Worm (Caenorhabditis elegans) whole organism, early embryonic: ENCODE measurements around the gene oac-14.

Experiments used
- B0310.2 ChIP-seq: sonication (generic microtip); optimal IDR thresholded peaks from 2 replicates; lab custom pipeline; 2016; ENCODE audit warnings: mild to moderate bottlenecking, missing genetic modification characterization, missing compliant biosample characterization
- F13C5.2 ChIP-seq: sonication (generic microtip); optimal IDR thresholded peaks from 2 replicates; lab custom pipeline; 2017; ENCODE audit warnings: mild to moderate bottlenecking, missing genetic modification characterization, inconsistent platforms, missing compliant biosample characterization
- aly-1 ChIP-seq: sonication (generic microtip); optimal IDR thresholded peaks from 2 replicates; lab custom pipeline; 2016; ENCODE audit warnings: missing genetic modification characterization, missing compliant biosample characterization
- ama-1 ChIP-seq: fragments of 150-350 bp; optimal IDR thresholded peaks from 2 replicates; lab custom pipeline; 2014
- ceh-13 ChIP-seq: fragments of 200-800 bp; sonication (Bioruptor generic); optimal IDR thresholded peaks from 2 replicates; lab custom pipeline; 2018; ENCODE audit warnings: mild to moderate bottlenecking, missing genetic modification characterization, missing compliant biosample characterization
- ceh-36 ChIP-seq: sonication (generic microtip); optimal IDR thresholded peaks from 2 replicates; lab custom pipeline; 2016; ENCODE audit warnings: missing genetic modification characterization, inconsistent platforms, missing compliant biosample characterization
- ets-7 ChIP-seq: sonication (generic microtip); optimal IDR thresholded peaks from 2 replicates; lab custom pipeline; 2016; ENCODE audit warnings: missing genotype, missing genetic modification characterization, missing compliant biosample characterization
- flt-1 ChIP-seq: fragments of 200-800 bp; sonication (Bioruptor generic); IDR thresholded peaks from 2 replicates; pipeline ENCODE4 v1.3.6; 2022; ENCODE audit warnings: missing genetic modification characterization, missing compliant biosample characterization
- hmbx-1 ChIP-seq: sonication (generic microtip); optimal IDR thresholded peaks from 2 replicates; lab custom pipeline; 2016; ENCODE audit warnings: mild to moderate bottlenecking, missing genetic modification characterization, missing compliant biosample characterization
- hnd-1 ChIP-seq: sonication (generic microtip); optimal IDR thresholded peaks from 2 replicates; lab custom pipeline; 2016; ENCODE audit warnings: missing genetic modification characterization, missing compliant biosample characterization
- pes-1 ChIP-seq: fragments of 200-800 bp; sonication (Bioruptor generic); IDR thresholded peaks from 2 replicates; pipeline ENCODE4 v1.3.6; 2022; ENCODE audit warnings: missing genetic modification reagents, missing genetic modification characterization, missing compliant biosample characterization
- sea-1 ChIP-seq: fragments of 200-800 bp; sonication (Bioruptor generic); conservative IDR thresholded peaks from 2 replicates; pipeline ENCODE4 v1.3.6; 2022; ENCODE audit warnings: missing genetic modification characterization, missing compliant biosample characterization
- tra-4 ChIP-seq: sonication (generic microtip); optimal IDR thresholded peaks from 2 replicates; lab custom pipeline; 2017; ENCODE audit warnings: missing genetic modification characterization, missing compliant biosample characterization

DNA sequence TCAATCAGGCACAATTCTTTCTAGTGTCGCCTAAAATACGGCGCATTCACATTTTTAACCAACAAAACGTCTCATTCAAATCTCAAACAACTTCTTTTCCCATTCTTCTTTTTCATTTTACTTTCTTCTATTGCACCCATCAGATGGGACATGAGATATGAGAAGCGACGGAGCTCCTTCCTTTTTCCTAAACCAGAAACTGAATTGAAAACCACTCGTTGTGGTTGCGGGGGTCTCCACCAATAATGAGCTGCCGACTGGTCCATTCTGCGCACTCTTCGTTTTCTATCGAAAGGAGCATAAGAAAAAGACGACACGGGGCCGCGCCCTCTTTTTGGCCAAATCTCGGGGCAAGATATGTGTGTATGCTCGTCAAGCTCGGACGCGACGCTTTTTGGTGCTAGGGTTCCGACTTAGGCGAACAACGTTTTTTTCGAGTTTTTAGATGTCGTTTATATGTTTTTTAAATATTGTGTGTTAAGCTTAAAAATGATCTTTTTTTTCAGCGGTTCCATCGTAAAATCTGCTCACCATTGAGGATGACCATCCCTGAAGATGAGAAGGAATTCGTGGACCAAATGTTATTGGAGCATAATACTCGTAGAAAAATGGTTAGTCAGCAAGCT, 12.6 kb upstream of the oac-14 start, which contains the start of gene F09B9.5:
- TF ChIP-seq hnd-1 (tag; lab: Kevin White, UChicago) (no peak), ama-1 (lab: Kevin White, UChicago) (no peak), sea-1 (GFP tag; lab: Robert Waterston, UW) (no peak), tra-4 (tag; lab: Kevin White, UChicago) (no peak), ceh-13 (GFP tag; lab: Kevin White, UChicago) (no peak), flt-1 (no peak), pes-1 (GFP tag; lab: Robert Waterston, UW) (0 out of 2 replicates have a peak, but pooled peaks have one; percentile 44), ceh-36 (tag; lab: Kevin White, UChicago) (no peak), ets-7 (no peak), aly-1 (tag; lab: Kevin White, UChicago) (no peak), F13C5.2 (tag; lab: Kevin White, UChicago) (no peak), hmbx-1 (tag; lab: Kevin White, UChicago) (no peak), B0310.2 (tag; lab: Kevin White, UChicago) (no peak)
